Fruit fly (Drosophila melanogaster) whole organism, embryonic: ENCODE data around the gene CG31952.

Source experiments
- Abd-B ChIP-seq: fragments of 200-800 bp; sonication (Bioruptor generic); optimal IDR thresholded peaks from 2 replicates; lab custom pipeline; 2018; ENCODE audit warnings: missing biosample characterization, mild to moderate bottlenecking, missing genetic modification characterization, moderate library complexity
- BEAF-32 ChIP-seq: fragments of 200-800 bp; sonication (Bioruptor generic); optimal IDR thresholded peaks from 3 replicates; lab custom pipeline; 2017; ENCODE audit warnings: missing biosample characterization, missing genetic modification characterization, mild to moderate bottlenecking, moderate library complexity, missing genetic modification reagents
- CG10274 ChIP-seq: fragments of 200-800 bp; sonication (Bioruptor generic); optimal IDR thresholded peaks from 3 replicates; lab custom pipeline; 2017; ENCODE audit warnings: missing biosample characterization, mild to moderate bottlenecking, missing genetic modification characterization
- CG12155 ChIP-seq: fragments of 200-800 bp; sonication (Bioruptor generic); optimal IDR thresholded peaks from 3 replicates; lab custom pipeline; 2016; ENCODE audit warnings: missing biosample characterization, missing genetic modification characterization
- CG12219 ChIP-seq: fragments of 200-800 bp; sonication (Bioruptor generic); optimal IDR thresholded peaks from 3 replicates; lab custom pipeline; 2018; ENCODE audit warnings: missing biosample characterization, mild to moderate bottlenecking, missing genetic modification characterization
- CG12769 ChIP-seq: fragments of 200-800 bp; sonication (Bioruptor generic); optimal IDR thresholded peaks from 2 replicates; lab custom pipeline; 2019; ENCODE audit warnings: missing biosample characterization, mild to moderate bottlenecking, missing genetic modification characterization, moderate library complexity
- CG13287 ChIP-seq: fragments of 200-800 bp; sonication (Bioruptor generic); IDR thresholded peaks from 2 replicates; pipeline ENCODE4 v1.3.6; 2022; ENCODE audit warnings: missing biosample characterization, missing genetic modification characterization; ENCODE audit not compliant: partially characterized antibody
- CG14710 ChIP-seq: fragments of 200-800 bp; sonication (Bioruptor generic); optimal IDR thresholded peaks from 3 replicates; lab custom pipeline; 2019; ENCODE audit warnings: missing biosample characterization, mild to moderate bottlenecking, missing genetic modification characterization, moderate library complexity
- CG14860 ChIP-seq: fragments of 200-800 bp; sonication (Bioruptor generic); IDR thresholded peaks from 3 replicates; pipeline ENCODE4 v1.3.6; 2022; ENCODE audit warnings: missing biosample characterization, missing genetic modification characterization; ENCODE audit not compliant: partially characterized antibody
- CG15601 ChIP-seq: fragments of 200-800 bp; sonication (Bioruptor generic); optimal IDR thresholded peaks from 3 replicates; lab custom pipeline; 2019; ENCODE audit warnings: missing biosample characterization, mild to moderate bottlenecking, missing genetic modification characterization, moderate library complexity
- CG30403 ChIP-seq: fragments of 200-800 bp; sonication (Bioruptor generic); optimal IDR thresholded peaks from 3 replicates; lab custom pipeline; 2016; ENCODE audit warnings: missing biosample characterization, missing genetic modification characterization
- CG31441 ChIP-seq: fragments of 200-800 bp; sonication (Bioruptor generic); IDR thresholded peaks from 2 replicates; pipeline ENCODE4 v1.3.6; 2022; ENCODE audit warnings: missing biosample characterization, missing genetic modification characterization
- CG32772 ChIP-seq: fragments of 200-800 bp; sonication (Bioruptor generic); IDR thresholded peaks from 2 replicates; pipeline ENCODE4 v1.3.6; 2022; ENCODE audit warnings: missing biosample characterization, missing genetic modification characterization
- CG34224 ChIP-seq: fragments of 200-800 bp; sonication (Bioruptor generic); IDR thresholded peaks from 3 replicates; pipeline ENCODE4 v1.3.6; 2022; ENCODE audit warnings: missing biosample characterization, missing genetic modification characterization; ENCODE audit not compliant: partially characterized antibody
- CG4730 ChIP-seq: fragments of 200-800 bp; sonication (Bioruptor generic); IDR thresholded peaks from 2 replicates; pipeline ENCODE4 v1.3.6; 2022; ENCODE audit warnings: missing biosample characterization, missing genetic modification characterization
- CG7357 ChIP-seq: fragments of 200-800 bp; sonication (Bioruptor generic); IDR thresholded peaks from 3 replicates; pipeline ENCODE4 v1.3.6; 2022; ENCODE audit warnings: missing biosample characterization, missing genetic modification characterization
- CG7372 ChIP-seq: fragments of 200-800 bp; sonication (Bioruptor generic); IDR thresholded peaks from 2 replicates; pipeline ENCODE4 v1.3.6; 2022; ENCODE audit warnings: missing biosample characterization, missing genetic modification characterization
- CG7839 ChIP-seq: fragments of 200-800 bp; sonication (Bioruptor generic); optimal IDR thresholded peaks from 3 replicates; lab custom pipeline; 2018; ENCODE audit warnings: missing biosample characterization, mild to moderate bottlenecking, missing genetic modification characterization, moderate library complexity
- CG8290 ChIP-seq, 3 experiments: fragments of 200-800 bp; sonication (Bioruptor generic); optimal IDR thresholded peaks; 2 replicates each; lab custom pipeline; 2016 to 2019; ENCODE audit warnings: missing biosample characterization in 3 of 3, missing genetic modification characterization in 3 of 3, mild to moderate bottlenecking in 2 of 3, moderate library complexity in 1 of 3
- CG8359 ChIP-seq: fragments of 200-800 bp; sonication (Bioruptor generic); optimal IDR thresholded peaks from 2 replicates; lab custom pipeline; 2017; ENCODE audit warnings: missing biosample characterization, mild to moderate bottlenecking, missing genetic modification characterization, borderline replicate concordance
- CkIIα-i1 ChIP-seq: fragments of 200-800 bp; sonication (Bioruptor generic); IDR thresholded peaks from 2 replicates; pipeline ENCODE4 v1.3.6; 2022; ENCODE audit warnings: missing biosample characterization, missing genetic modification characterization
- D19A ChIP-seq: fragments of 200-800 bp; optimal IDR thresholded peaks from 3 replicates; lab custom pipeline; 2019; ENCODE audit warnings: missing biosample characterization, mild to moderate bottlenecking, missing genetic modification characterization, moderate library complexity
- Ets65A ChIP-seq: fragments of 200-800 bp; sonication (Bioruptor generic); peaks from one replicate; lab custom pipeline; 2016; ENCODE audit warnings: missing biosample characterization, missing genetic modification characterization
- MTF-1 ChIP-seq: fragments of 200-800 bp; sonication (Bioruptor generic); optimal IDR thresholded peaks from 2 replicates; lab custom pipeline; 2018; ENCODE audit warnings: missing biosample characterization, mild to moderate bottlenecking, missing genetic modification characterization, borderline replicate concordance
- Nf-YC ChIP-seq: fragments of 200-800 bp; optimal IDR thresholded peaks from 3 replicates; lab custom pipeline; 2019; ENCODE audit warnings: missing biosample characterization, mild to moderate bottlenecking, missing genetic modification characterization, moderate library complexity
- Spps ChIP-seq: fragments of 200-800 bp; sonication (Bioruptor generic); optimal IDR thresholded peaks from 2 replicates; lab custom pipeline; 2018; ENCODE audit warnings: missing biosample characterization, mild to moderate bottlenecking, missing genetic modification characterization
- Sry-δ ChIP-seq: fragments of 200-800 bp; sonication (Bioruptor generic); optimal IDR thresholded peaks from 2 replicates; lab custom pipeline; 2016; ENCODE audit warnings: missing biosample characterization, missing genetic modification characterization
- Tbp ChIP-seq: fragments of >200 bp; optimal IDR thresholded peaks from 2 replicates; lab custom pipeline; 2018; ENCODE audit warnings: missing biosample characterization, missing genetic modification characterization
- Xrp1 ChIP-seq: fragments of 200-800 bp; sonication (Bioruptor generic); IDR thresholded peaks from 2 replicates; pipeline ENCODE4 v1.3.6; 2022; ENCODE audit warnings: missing biosample characterization, missing genetic modification characterization
- ac ChIP-seq: fragments of 200-800 bp; sonication (Bioruptor generic); optimal IDR thresholded peaks from 3 replicates; lab custom pipeline; 2017; ENCODE audit warnings: missing biosample characterization, mild to moderate bottlenecking, missing genetic modification characterization
- aop ChIP-seq: fragments of 200-800 bp; sonication (Bioruptor generic); IDR thresholded peaks from 2 replicates; pipeline ENCODE4 v1.3.6; 2022; ENCODE audit warnings: missing biosample characterization, missing genetic modification characterization
- bcd ChIP-seq: fragments of 200-800 bp; sonication (Bioruptor generic); optimal IDR thresholded peaks from 2 replicates; lab custom pipeline; 2017; ENCODE audit warnings: missing biosample characterization, mild to moderate bottlenecking, missing genetic modification characterization
- bigmax ChIP-seq: fragments of 200-800 bp; sonication (Bioruptor generic); optimal IDR thresholded peaks from 2 replicates; lab custom pipeline; 2018; ENCODE audit warnings: missing biosample characterization, mild to moderate bottlenecking, missing genetic modification characterization
- crc ChIP-seq: fragments of 200-800 bp; sonication (Bioruptor generic); optimal IDR thresholded peaks from 2 replicates; lab custom pipeline; 2016; ENCODE audit warnings: missing biosample characterization, missing genetic modification characterization
- croc ChIP-seq: fragments of 200-800 bp; sonication (Bioruptor generic); conservative IDR thresholded peaks from 3 replicates; pipeline ENCODE4 v1.3.6; 2022; ENCODE audit warnings: missing biosample characterization, missing genetic modification characterization
- dati ChIP-seq: fragments of 200-800 bp; sonication (Bioruptor generic); IDR thresholded peaks from 2 replicates; pipeline ENCODE4 v1.3.6; 2022; ENCODE audit warnings: missing biosample characterization, missing genetic modification characterization
- disco-r ChIP-seq: fragments of 200-800 bp; sonication (Bioruptor generic); optimal IDR thresholded peaks from 2 replicates; lab custom pipeline; 2016; ENCODE audit warnings: missing biosample characterization, missing genetic modification characterization
- gem ChIP-seq: fragments of 200-800 bp; sonication (Bioruptor generic); optimal IDR thresholded peaks from 2 replicates; lab custom pipeline; 2019; ENCODE audit warnings: missing biosample characterization, mild to moderate bottlenecking, missing genetic modification characterization, moderate library complexity
- hth ChIP-seq: fragments of >200 bp; optimal IDR thresholded peaks from 2 replicates; lab custom pipeline; 2017; ENCODE audit warnings: inconsistent platforms
- insv ChIP-seq, 2 experiments: fragments of 200-800 bp; sonication (Bioruptor generic); optimal IDR thresholded peaks; 3 replicates each; lab custom pipeline; 2016 to 2018; ENCODE audit warnings: missing biosample characterization in 2 of 2, missing genetic modification characterization in 2 of 2
- jumu ChIP-seq: fragments of 200-800 bp; sonication (Bioruptor generic); optimal IDR thresholded peaks from 3 replicates; lab custom pipeline; 2016; ENCODE audit warnings: missing biosample characterization, missing genetic modification characterization
- klu ChIP-seq: fragments of 200-800 bp; sonication (Bioruptor generic); IDR thresholded peaks from 2 replicates; pipeline ENCODE4 v1.3.6; 2022; ENCODE audit warnings: missing biosample characterization, missing genetic modification characterization
- lov ChIP-seq, 2 experiments: fragments of 200-800 bp in 1 of 2; fragments of >200 bp in 1 of 2; sonication (Bioruptor generic) in 1 of 2; IDR thresholded peaks in 1 of 2; optimal IDR thresholded peaks in 1 of 2; 2 replicates in 1 of 2; 3 replicates in 1 of 2; pipeline versions ENCODE4 v1.3.6 to Lab custom; 2017 to 2022; ENCODE audit warnings: missing biosample characterization in 1 of 2, missing genetic modification characterization in 1 of 2
- luna ChIP-seq: fragments of 200-800 bp; sonication (Bioruptor generic); optimal IDR thresholded peaks from 2 replicates; lab custom pipeline; 2016; ENCODE audit warnings: missing biosample characterization, missing genetic modification characterization
- maf-S ChIP-seq: fragments of 200-800 bp; sonication (Bioruptor generic); optimal IDR thresholded peaks from 2 replicates; lab custom pipeline; 2016; ENCODE audit warnings: missing biosample characterization, missing genetic modification characterization
- oc ChIP-seq: fragments of 200-800 bp; sonication (Bioruptor generic); optimal IDR thresholded peaks from 2 replicates; lab custom pipeline; 2018; ENCODE audit warnings: missing biosample characterization, mild to moderate bottlenecking, missing genetic modification characterization, moderate library complexity
- pita ChIP-seq: fragments of 200-800 bp; sonication (Bioruptor generic); optimal IDR thresholded peaks from 2 replicates; lab custom pipeline; 2017; ENCODE audit warnings: missing biosample characterization, mild to moderate bottlenecking, missing genetic modification characterization
- psq ChIP-seq: fragments of 200-800 bp; sonication (Bioruptor generic); optimal IDR thresholded peaks from 2 replicates; lab custom pipeline; 2017; ENCODE audit warnings: missing biosample characterization, missing genetic modification characterization
- tio ChIP-seq: fragments of 200-800 bp; sonication (Bioruptor generic); optimal IDR thresholded peaks from 2 replicates; lab custom pipeline; 2017; ENCODE audit warnings: missing biosample characterization, missing genetic modification characterization, inconsistent platforms
- tll ChIP-seq, 2 experiments: fragments of 200-800 bp in 1 of 2; fragments of >200 bp in 1 of 2; sonication (Bioruptor generic) in 1 of 2; optimal IDR thresholded peaks; 2 replicates each; lab custom pipeline; 2017 to 2019; ENCODE audit warnings: missing biosample characterization in 2 of 2, missing genetic modification characterization in 2 of 2, mild to moderate bottlenecking in 1 of 2, moderate library complexity in 1 of 2

Gene CG31952

DNA sequence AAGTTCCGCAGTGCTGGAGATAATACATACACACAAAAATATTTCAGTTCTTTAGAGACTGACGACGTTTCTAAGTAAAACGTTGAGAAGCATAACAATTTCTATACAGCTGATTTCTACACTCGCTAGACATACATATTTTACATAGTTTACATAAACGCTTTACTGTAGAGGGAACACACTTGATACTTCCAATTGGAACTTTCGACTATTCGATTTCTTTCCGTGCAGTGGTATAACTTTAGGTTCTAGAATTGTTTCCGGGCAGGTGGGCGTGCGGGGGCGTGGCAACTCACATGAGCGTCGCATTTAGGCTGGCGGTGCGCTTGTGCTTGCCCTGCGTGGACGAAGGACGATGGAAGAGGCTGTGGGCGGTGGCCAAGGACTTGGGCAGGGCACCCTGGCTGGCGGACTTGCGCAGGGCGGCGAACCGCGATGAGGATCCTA is 44.0 kb upstream of the CG31952 start:
- TF ChIP-seq MTF-1 (no peak), gem (tag; lab: Kevin White, UChicago) (peak; percentile 41), disco-r (GFP tag; lab: Kevin White, UChicago) (no peak), CG7372 (GFP tag; lab: Robert Waterston, UW) (no peak), tll (GFP tag; optimal IDR thresholded peaks at IDR 0.05; lab: Kevin White, UChicago) (no peak), CG4730 (no peak), bcd (no peak), jumu (GFP tag; lab: Kevin White, UChicago) (no peak), CG12769 (tag; lab: Kevin White, UChicago) (no peak), CG14710 (tag; lab: Kevin White, UChicago) (no peak), CG7839 (peak; percentile 27), CG31441 (GFP tag; lab: Robert Waterston, UW) (no peak), klu (GFP tag; lab: Robert Waterston, UW) (no peak), CG8290 (GFP tag; optimal IDR thresholded peaks at IDR 0.05; lab: Kevin White, UChicago) (no peak), CG8290 (tag; optimal IDR thresholded peaks at IDR 0.05; lab: Kevin White, UChicago) (peak in 1 of 2 experiments; percentile 35), CG13287 (no peak), maf-S (GFP tag; lab: Kevin White, UChicago) (no peak), Abd-B (GFP tag; lab: Kevin White, UChicago) (no peak), Nf-YC (no peak), luna (GFP tag; lab: Kevin White, UChicago) (no peak), Ets65A (peak; percentile 91), Xrp1 (GFP tag; lab: Robert Waterston, UW) (0 out of 2 replicates have a peak, but pooled peaks have one; percentile 48), lov (optimal IDR thresholded peaks at IDR 0.05; lab: Kevin White, UChicago) (no peak), lov (GFP tag; IDR thresholded peaks at IDR 0.05; lab: Robert Waterston, UW) (0 out of 3 replicates have a peak, but pooled peaks have one; percentile 5), CG32772 (GFP tag; lab: Robert Waterston, UW) (no peak), bigmax (no peak), BEAF-32 (GFP tag; lab: Kevin White, UChicago) (no peak), D19A (tag; lab: Kevin White, UChicago) (no peak), insv (GFP tag; optimal IDR thresholded peaks at IDR 0.05; lab: Kevin White, UChicago) (peak; percentile 65 to 94), CG14860 (no peak; the same call in 2 of the 3 replicates), crc (GFP tag; lab: Kevin White, UChicago) (no peak), oc (tag; lab: Kevin White, UChicago) (no peak), Spps (tag; lab: Kevin White, UChicago) (no peak), CG15601 (tag; lab: Kevin White, UChicago) (no peak), pita (GFP tag; lab: Kevin White, UChicago) (no peak), Sry-δ (GFP tag; lab: Kevin White, UChicago) (no peak), CG7357 (GFP tag; lab: Robert Waterston, UW) (no peak), aop (GFP tag; lab: Robert Waterston, UW) (no peak), CG8359 (GFP tag; lab: Kevin White, UChicago) (no peak), croc (GFP tag; lab: Robert Waterston, UW) (no peak), CG10274 (GFP tag; lab: Kevin White, UChicago) (no peak), CG12219 (GFP tag; lab: Kevin White, UChicago) (no peak), hth (lab: Kevin White, UChicago) (no peak), tio (no peak), CG30403 (GFP tag; lab: Kevin White, UChicago) (no peak), Tbp (GFP tag; lab: Kevin White, UChicago) (no peak), dati (GFP tag; lab: Robert Waterston, UW) (no peak), ac (GFP tag; lab: Kevin White, UChicago) (no peak), psq (GFP tag; lab: Kevin White, UChicago) (no peak), CkIIα-i1 (GFP tag; lab: Robert Waterston, UW) (0 out of 2 replicates have a peak, but pooled peaks have one; percentile 35), CG34224 (GFP tag; lab: Robert Waterston, UW) (0 out of 3 replicates have a peak, but pooled peaks have one; percentile 27), CG12155 (GFP tag; lab: Kevin White, UChicago) (no peak)
